Worm (Caenorhabditis elegans) whole organism, L4 larva: ENCODE results near the gene clc-1.

Experiments used
- D1046.2 ChIP-seq: fragments of 200-800 bp; sonication (Bioruptor generic); IDR thresholded peaks from 2 replicates; pipeline ENCODE4 v1.3.6; 2022; ENCODE audit warnings: missing genetic modification characterization, missing compliant biosample characterization
- F26F4.8 ChIP-seq: fragments of 200-800 bp; sonication (Bioruptor generic); conservative IDR thresholded peaks from 2 replicates; pipeline ENCODE4 v1.3.6; 2022; ENCODE audit warnings: missing genetic modification characterization, missing compliant biosample characterization
- F44E2.7 ChIP-seq: fragments of 200-800 bp; sonication (Bioruptor generic); IDR thresholded peaks from 2 replicates; pipeline ENCODE4 v2.1.2; 2022; ENCODE audit warnings: missing genetic modification characterization, missing compliant biosample characterization
- T20F7.1 ChIP-seq: fragments of 200-800 bp; sonication (Bioruptor generic); optimal IDR thresholded peaks from 2 replicates; lab custom pipeline; 2018; ENCODE audit warnings: mild to moderate bottlenecking, missing genetic modification characterization, missing compliant biosample characterization
- Y105C5A.15 ChIP-seq: fragments of 200-800 bp; sonication (Bioruptor generic); IDR thresholded peaks from 2 replicates; pipeline ENCODE4 v1.3.6; 2022; ENCODE audit warnings: missing genetic modification characterization, missing compliant biosample characterization
- Y48G9A.11 ChIP-seq: fragments of 200-800 bp; sonication (Bioruptor generic); IDR thresholded peaks from 2 replicates; pipeline ENCODE4 v1.3.6; 2022; ENCODE audit warnings: missing genetic modification reagents, missing genetic modification characterization, missing compliant biosample characterization
- aly-2 ChIP-seq: sonication (generic microtip); optimal IDR thresholded peaks from 2 replicates; lab custom pipeline; 2018; ENCODE audit warnings: missing biosample characterization, missing genetic modification characterization
- ama-1 ChIP-seq: fragments of 150-350 bp; optimal IDR thresholded peaks from 2 replicates; lab custom pipeline; 2014; ENCODE audit warnings: inconsistent platforms, mixed read lengths
- ceh-20 ChIP-seq: fragments of 200-800 bp; sonication (Bioruptor generic); IDR thresholded peaks from 2 replicates; pipeline ENCODE4 v1.3.6; 2022; ENCODE audit warnings: missing genetic modification reagents, missing genetic modification characterization, missing compliant biosample characterization
- ceh-28 ChIP-seq: fragments of 150-350 bp; optimal IDR thresholded peaks from 2 replicates; lab custom pipeline; 2014; ENCODE audit warnings: missing biosample characterization, missing genetic modification reagents, missing genetic modification characterization
- ceh-32 ChIP-seq: sonication (generic microtip); optimal IDR thresholded peaks from 2 replicates; lab custom pipeline; 2016; ENCODE audit warnings: mild to moderate bottlenecking, missing genetic modification characterization, missing compliant biosample characterization; ENCODE audit not compliant: poor library complexity
- ceh-62 ChIP-seq: sonication (generic microtip); optimal IDR thresholded peaks from 2 replicates; lab custom pipeline; 2017; ENCODE audit warnings: missing biosample characterization, missing genetic modification characterization
- ceh-82 ChIP-seq: sonication (generic microtip); optimal IDR thresholded peaks from 2 replicates; lab custom pipeline; 2017; ENCODE audit warnings: missing biosample characterization, missing genetic modification characterization
- cey-2 ChIP-seq: sonication (generic microtip); optimal IDR thresholded peaks from 3 replicates; lab custom pipeline; 2017; ENCODE audit warnings: missing genetic modification characterization, mild to moderate bottlenecking, missing compliant biosample characterization, antibody characterized with exemption, borderline replicate concordance; ENCODE audit not compliant: insufficient read depth
- daf-12 ChIP-seq: fragments of 150-350 bp; optimal IDR thresholded peaks from 2 replicates; lab custom pipeline; 2014; ENCODE audit warnings: missing biosample characterization, missing genetic modification reagents, missing genetic modification characterization
- daf-19 ChIP-seq: fragments of 200-800 bp; sonication (Bioruptor generic); conservative IDR thresholded peaks from 2 replicates; pipeline ENCODE4 v1.3.6; 2022; ENCODE audit warnings: missing genetic modification characterization, missing compliant biosample characterization
- daf-8 ChIP-seq: fragments of 200-800 bp; sonication (Bioruptor generic); IDR thresholded peaks from 2 replicates; pipeline ENCODE4 v1.3.6; 2022; ENCODE audit warnings: missing genetic modification characterization, missing compliant biosample characterization
- dmd-8 ChIP-seq: fragments of 200-800 bp; sonication (Bioruptor generic); IDR thresholded peaks from 2 replicates; pipeline ENCODE4 v1.3.6; 2022; ENCODE audit warnings: missing genetic modification characterization, missing compliant biosample characterization
- dmd-9 ChIP-seq: fragments of 200-800 bp; sonication (Bioruptor generic); IDR thresholded peaks from 2 replicates; pipeline ENCODE4 v1.3.6; 2022; ENCODE audit warnings: missing genetic modification reagents, missing genetic modification characterization, missing compliant biosample characterization
- dpl-1 ChIP-seq: fragments of 150-350 bp; optimal IDR thresholded peaks from 2 replicates; lab custom pipeline; 2014; ENCODE audit warnings: missing biosample characterization, missing genetic modification reagents, missing genetic modification characterization
- duxl-1 ChIP-seq: sonication (generic microtip); optimal IDR thresholded peaks from 2 replicates; lab custom pipeline; 2016; ENCODE audit warnings: mild to moderate bottlenecking, missing genetic modification characterization, moderate library complexity, missing compliant biosample characterization; ENCODE audit not compliant: poor library complexity
- fos-1 ChIP-seq: fragments of 150-350 bp; optimal IDR thresholded peaks from 2 replicates; lab custom pipeline; 2014; ENCODE audit warnings: missing biosample characterization, missing genetic modification characterization
- gei-8 ChIP-seq: fragments of 200-800 bp; sonication (Bioruptor generic); optimal IDR thresholded peaks from 2 replicates; lab custom pipeline; 2018; ENCODE audit warnings: mild to moderate bottlenecking, missing genetic modification characterization, missing compliant biosample characterization
- hif-1 ChIP-seq, 2 experiments: sonication (generic microtip); optimal IDR thresholded peaks; 2 replicates each; lab custom pipeline; 2016 to 2017; ENCODE audit warnings: missing compliant biosample characterization in 2 of 2, missing genetic modification characterization in 2 of 2, missing genetic modification reagents in 2 of 2, missing genotype in 2 of 2, mild to moderate bottlenecking in 1 of 2
- hlh-11 ChIP-seq: fragments of 200-800 bp; sonication (Bioruptor generic); optimal IDR thresholded peaks from 2 replicates; lab custom pipeline; 2018; ENCODE audit warnings: mild to moderate bottlenecking, missing genetic modification characterization, missing compliant biosample characterization
- lim-7 ChIP-seq: fragments of 200-800 bp; sonication (Bioruptor generic); IDR thresholded peaks from 2 replicates; pipeline ENCODE4 v1.3.6; 2022; ENCODE audit warnings: missing genetic modification characterization, missing compliant biosample characterization
- lin-1 ChIP-seq: fragments of 200-800 bp; sonication (Bioruptor generic); IDR thresholded peaks from 2 replicates; pipeline ENCODE4 v1.3.6; 2022; ENCODE audit warnings: missing genetic modification reagents, missing genetic modification characterization, missing compliant biosample characterization
- lir-3 ChIP-seq: sonication (generic microtip); optimal IDR thresholded peaks from 2 replicates; lab custom pipeline; 2016; ENCODE audit warnings: mild to moderate bottlenecking, missing genetic modification characterization, missing compliant biosample characterization
- madf-9 ChIP-seq: fragments of 200-800 bp; sonication (Bioruptor generic); conservative IDR thresholded peaks from 2 replicates; pipeline ENCODE4 v1.3.6; 2022; ENCODE audit warnings: missing genetic modification reagents, missing genetic modification characterization, missing compliant biosample characterization
- mes-2 ChIP-seq: sonication (generic microtip); optimal IDR thresholded peaks from 2 replicates; lab custom pipeline; 2016; ENCODE audit warnings: missing genotype, mild to moderate bottlenecking, missing genetic modification characterization, missing compliant biosample characterization; ENCODE audit not compliant: poor library complexity, severe bottlenecking
- mxl-2 ChIP-seq: fragments of 200-800 bp; sonication (Bioruptor generic); conservative IDR thresholded peaks from 2 replicates; pipeline ENCODE4 v1.3.6; 2022; ENCODE audit warnings: missing genetic modification reagents, missing genetic modification characterization, missing compliant biosample characterization
- nhr-10 ChIP-seq: fragments of 150-350 bp; optimal IDR thresholded peaks from 2 replicates; lab custom pipeline; 2014; ENCODE audit warnings: missing biosample characterization, missing genetic modification characterization
- nhr-102 ChIP-seq: sonication (generic microtip); optimal IDR thresholded peaks from 2 replicates; lab custom pipeline; 2016; ENCODE audit warnings: mild to moderate bottlenecking, missing genetic modification characterization, moderate library complexity, missing compliant biosample characterization
- nhr-11 ChIP-seq: fragments of 150-350 bp; optimal IDR thresholded peaks from 2 replicates; lab custom pipeline; 2014; ENCODE audit warnings: missing biosample characterization, missing genetic modification characterization
- nhr-237 ChIP-seq: sonication (generic microtip); optimal IDR thresholded peaks from 2 replicates; lab custom pipeline; 2017; ENCODE audit warnings: missing biosample characterization, missing genetic modification characterization
- nhr-25 ChIP-seq: sonication (generic microtip); optimal IDR thresholded peaks from 2 replicates; lab custom pipeline; 2017; ENCODE audit warnings: missing genetic modification characterization, mild to moderate bottlenecking, missing compliant biosample characterization, antibody characterized with exemption, moderate library complexity, borderline replicate concordance; ENCODE audit not compliant: insufficient read depth
- nhr-41 ChIP-seq: fragments of 200-800 bp; sonication (Bioruptor generic); IDR thresholded peaks from 2 replicates; pipeline ENCODE4 v1.3.6; 2022; ENCODE audit warnings: missing genetic modification reagents, missing genetic modification characterization, missing compliant biosample characterization
- nhr-42 ChIP-seq: fragments of 200-800 bp; sonication (Bioruptor generic); IDR thresholded peaks from 2 replicates; pipeline ENCODE4 v1.3.6; 2022; ENCODE audit warnings: missing genetic modification characterization, missing compliant biosample characterization
- nhr-48 ChIP-seq: sonication (generic microtip); optimal IDR thresholded peaks from 2 replicates; lab custom pipeline; 2016; ENCODE audit warnings: mild to moderate bottlenecking, missing genetic modification characterization, missing compliant biosample characterization
- nhr-76 ChIP-seq: fragments of 150-350 bp; optimal IDR thresholded peaks from 2 replicates; lab custom pipeline; 2014; ENCODE audit warnings: missing biosample characterization, missing genetic modification characterization
- nhr-77 ChIP-seq: fragments of 150-350 bp; optimal IDR thresholded peaks from 2 replicates; lab custom pipeline; 2014; ENCODE audit warnings: missing biosample characterization, missing genetic modification characterization
- rbr-2 ChIP-seq: sonication (generic microtip); optimal IDR thresholded peaks from 2 replicates; lab custom pipeline; 2016; ENCODE audit warnings: missing genotype, missing genetic modification characterization, missing compliant biosample characterization
- sdz-12 ChIP-seq: fragments of 200-800 bp; sonication (Bioruptor generic); optimal IDR thresholded peaks from 2 replicates; lab custom pipeline; 2018; ENCODE audit warnings: mild to moderate bottlenecking, missing genetic modification characterization, missing compliant biosample characterization
- skn-1 ChIP-seq: fragments of 150-350 bp; optimal IDR thresholded peaks from 2 replicates; lab custom pipeline; 2014; ENCODE audit warnings: missing biosample characterization, missing genetic modification characterization
- snpc-1.2 ChIP-seq: fragments of 200-800 bp; sonication (Bioruptor generic); IDR thresholded peaks from 2 replicates; pipeline ENCODE4 v1.3.6; 2022; ENCODE audit warnings: missing genetic modification reagents, missing genetic modification characterization, missing compliant biosample characterization
- spr-1 ChIP-seq: sonication (generic microtip); optimal IDR thresholded peaks from 2 replicates; lab custom pipeline; 2016; ENCODE audit warnings: mild to moderate bottlenecking, missing genetic modification characterization, missing compliant biosample characterization
- spr-3 ChIP-seq: fragments of 200-800 bp; sonication (Bioruptor generic); optimal IDR thresholded peaks from 2 replicates; lab custom pipeline; 2018; ENCODE audit warnings: mild to moderate bottlenecking, missing genetic modification characterization, missing compliant biosample characterization
- tag-97 ChIP-seq: fragments of 200-800 bp; sonication (Bioruptor generic); IDR thresholded peaks from 2 replicates; pipeline ENCODE4 v1.3.6; 2022; ENCODE audit warnings: missing genetic modification characterization, missing compliant biosample characterization
- unc-39 ChIP-seq: sonication (generic microtip); optimal IDR thresholded peaks from 2 replicates; lab custom pipeline; 2017; ENCODE audit warnings: missing biosample characterization, missing genetic modification characterization
- unc-62 ChIP-seq, 3 experiments: fragments of 150-350 bp in 1 of 3; sonication (generic microtip); optimal IDR thresholded peaks in 2 of 3; peaks in 1 of 3; 1 replicate in 1 of 3; 2 replicates in 2 of 3; lab custom pipeline; 2014 to 2017; ENCODE audit warnings: missing biosample characterization in 3 of 3, missing genetic modification characterization in 3 of 3, missing genetic modification reagents in 3 of 3, missing genotype in 1 of 3
- zfp-2 ChIP-seq: sonication (generic microtip); optimal IDR thresholded peaks from 2 replicates; lab custom pipeline; 2016; ENCODE audit warnings: mild to moderate bottlenecking, missing genetic modification characterization, missing compliant biosample characterization
- ztf-7 ChIP-seq: fragments of 150-350 bp; optimal IDR thresholded peaks from 2 replicates; lab custom pipeline; 2014; ENCODE audit warnings: missing biosample characterization, missing genetic modification characterization

clc-1 gene

DNA sequence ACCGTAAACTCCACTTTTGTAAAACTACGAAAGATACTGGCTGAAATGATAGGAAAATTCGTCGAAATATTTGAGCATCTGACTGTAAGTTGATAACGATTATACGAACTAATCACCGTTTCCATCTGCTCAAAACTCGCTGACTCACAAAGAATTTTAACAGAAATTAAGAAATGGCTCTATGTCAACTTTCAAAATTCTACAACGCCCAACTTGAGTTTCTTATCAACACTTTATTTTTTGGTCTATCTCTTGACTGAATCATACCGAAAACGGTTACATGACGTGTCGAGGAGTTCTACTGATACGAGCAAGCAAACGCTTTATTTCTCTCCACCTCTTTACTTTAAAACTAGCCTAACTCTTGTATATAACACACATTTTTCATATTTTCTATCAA is at the start of gene clc-1:
clc-1 (plus strand) TSS at position 264 of the 400 bp plus-strand sequence.
- no peak for TF ChIP-seq nhr-25 (tag; lab: Kevin White, UChicago)
- no peak for TF ChIP-seq nhr-42
- TF ChIP-seq dmd-8 (GFP tag; lab: Robert Waterston, UW) = no peak
- TF ChIP-seq duxl-1 (tag; lab: Kevin White, UChicago) = no peak
- TF ChIP-seq lim-7 (GFP tag; lab: Robert Waterston, UW) = no peak
- no peak for TF ChIP-seq daf-8 (GFP tag; lab: Robert Waterston, UW)
- no peak for TF ChIP-seq ceh-32 (tag; lab: Kevin White, UChicago)
- no peak for TF ChIP-seq Y105C5A.15 (GFP tag; lab: Robert Waterston, UW)
- no peak for TF ChIP-seq daf-19 (GFP tag; lab: Robert Waterston, UW)
- no peak for TF ChIP-seq dpl-1 (GFP tag; lab: Kevin White, UChicago)
- no peak for TF ChIP-seq nhr-237 (tag; lab: Kevin White, UChicago)
- peak; percentile 46 for TF ChIP-seq nhr-77 (tag; lab: Kevin White, UChicago)
- no peak for TF ChIP-seq spr-1
- TF ChIP-seq F44E2.7 (GFP tag; lab: Robert Waterston, UW) = no peak
- TF ChIP-seq snpc-1.2 (GFP tag; lab: Robert Waterston, UW) = no peak
- peak; percentile 51; the same call in 1 of the 2 replicates for TF ChIP-seq lin-1
- TF ChIP-seq nhr-41 (GFP tag; lab: Robert Waterston, UW) = no peak
- no peak for TF ChIP-seq Y48G9A.11
- TF ChIP-seq tag-97 = no peak
- TF ChIP-seq nhr-102 (tag; lab: Kevin White, UChicago) = no peak
- TF ChIP-seq ceh-28 (tag; lab: Kevin White, UChicago) = no peak
- TF ChIP-seq lir-3 (tag; lab: Kevin White, UChicago) = no peak
- TF ChIP-seq mxl-2 (GFP tag; lab: Robert Waterston, UW) = no peak
- TF ChIP-seq ama-1 (lab: Kevin White, UChicago) = no peak
- TF ChIP-seq nhr-76 = no peak
- peak; percentile 27 for TF ChIP-seq fos-1
- no peak for TF ChIP-seq cey-2 (tag; lab: Kevin White, UChicago)
- TF ChIP-seq nhr-10 (tag; lab: Kevin White, UChicago) = no peak
- TF ChIP-seq nhr-48 (tag; lab: Kevin White, UChicago) = peak; percentile 15
- TF ChIP-seq ztf-7 (tag; lab: Kevin White, UChicago) = no peak
- no peak for TF ChIP-seq D1046.2 (GFP tag; lab: Robert Waterston, UW)
- peak in 1 of 2 experiments; percentile 40 for TF ChIP-seq hif-1 (tag; optimal IDR thresholded peaks at IDR 0.05; lab: Kevin White, UChicago)
- TF ChIP-seq mes-2 (tag; lab: Kevin White, UChicago) = no peak
- TF ChIP-seq unc-39 (tag; lab: Kevin White, UChicago) = no peak
- peak; percentile 21; the same call in 1 of the 2 replicates for TF ChIP-seq ceh-20
- peak; percentile 29 for TF ChIP-seq T20F7.1 (GFP tag; lab: Kevin White, UChicago)
- no peak for TF ChIP-seq dmd-9 (GFP tag; lab: Robert Waterston, UW)
- TF ChIP-seq spr-3 (GFP tag; lab: Kevin White, UChicago) = no peak
- no peak for TF ChIP-seq gei-8 (GFP tag; lab: Kevin White, UChicago)
- TF ChIP-seq nhr-11 = no peak
- TF ChIP-seq hlh-11 = peak; percentile 85
- TF ChIP-seq sdz-12 = no peak
- no peak for TF ChIP-seq rbr-2 (tag; lab: Kevin White, UChicago)
- no peak for TF ChIP-seq F26F4.8
- no peak for TF ChIP-seq aly-2 (tag; lab: Kevin White, UChicago)
- no peak for TF ChIP-seq unc-62 (GFP tag; optimal IDR thresholded peaks at IDR 0.05 in 1 of 2; lab: Kevin White, UChicago)
- no peak for TF ChIP-seq unc-62 (tag; optimal IDR thresholded peaks at IDR 0.05; lab: Kevin White, UChicago)
- no peak for TF ChIP-seq ceh-62 (tag; lab: Kevin White, UChicago)
- TF ChIP-seq ceh-82 (tag; lab: Kevin White, UChicago) = no peak
- no peak for TF ChIP-seq daf-12 (tag; lab: Kevin White, UChicago)
- TF ChIP-seq skn-1 (tag; lab: Kevin White, UChicago) = no peak
- no peak for TF ChIP-seq zfp-2
- TF ChIP-seq madf-9 (GFP tag; lab: Robert Waterston, UW) = no peak
